Fruit fly (Drosophila melanogaster): Measurements from ENCODE around the gene Fer3.

Gene Fer3

DNA sequence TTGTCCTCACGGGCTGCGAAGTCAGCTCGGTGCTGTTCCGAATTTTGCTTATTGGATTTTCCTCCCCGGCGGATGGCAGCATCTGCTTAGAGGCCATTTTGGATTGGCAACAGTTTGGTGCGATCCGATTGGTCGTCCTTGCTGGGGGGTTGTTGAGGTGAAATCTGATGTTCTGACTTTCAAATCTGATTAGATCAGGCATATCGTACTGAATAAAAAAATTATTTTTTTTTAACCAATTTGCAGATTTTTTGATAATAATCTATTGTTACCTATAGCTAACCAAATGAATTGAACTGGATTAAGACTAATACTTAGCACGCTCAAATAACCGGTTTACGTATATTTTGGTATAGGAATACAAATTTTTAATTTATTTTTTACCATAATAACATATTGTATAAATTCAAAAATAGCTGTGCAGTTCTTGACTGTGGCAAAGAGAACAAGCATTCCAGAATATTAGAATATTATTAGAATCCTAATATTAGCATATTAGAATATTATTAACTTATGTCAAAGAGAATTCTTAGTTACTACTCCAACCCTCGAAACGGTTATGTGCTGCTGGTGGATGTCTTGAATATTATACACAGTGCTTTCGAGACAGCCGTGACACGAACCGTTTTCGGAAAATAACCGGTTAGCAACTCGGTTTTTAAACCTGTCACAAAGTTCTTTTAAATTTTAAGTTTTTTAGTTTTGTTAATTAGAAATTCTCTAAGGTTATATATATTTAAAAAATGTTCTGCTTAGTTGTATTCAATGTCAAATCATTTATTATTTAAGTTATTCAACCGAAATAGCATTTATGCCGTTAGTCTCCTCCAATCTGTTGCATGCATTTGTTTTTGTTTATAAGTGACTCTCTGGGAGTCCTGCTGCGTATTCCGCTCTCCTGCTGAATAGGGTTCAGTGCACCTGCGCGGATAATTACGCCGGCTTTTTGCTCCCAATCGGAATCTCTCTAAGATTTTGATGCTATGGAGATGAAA lies at the start of gene Fer3:
Gene Fer3 (minus strand): TSS at position 1 of the 995 bp plus-strand sequence.
- TF ChIP-seq CG17801 (GFP tag; optimal IDR thresholded peaks at IDR 0.05; ENCODE audit: partially characterized antibody) = no peak

DNA sequence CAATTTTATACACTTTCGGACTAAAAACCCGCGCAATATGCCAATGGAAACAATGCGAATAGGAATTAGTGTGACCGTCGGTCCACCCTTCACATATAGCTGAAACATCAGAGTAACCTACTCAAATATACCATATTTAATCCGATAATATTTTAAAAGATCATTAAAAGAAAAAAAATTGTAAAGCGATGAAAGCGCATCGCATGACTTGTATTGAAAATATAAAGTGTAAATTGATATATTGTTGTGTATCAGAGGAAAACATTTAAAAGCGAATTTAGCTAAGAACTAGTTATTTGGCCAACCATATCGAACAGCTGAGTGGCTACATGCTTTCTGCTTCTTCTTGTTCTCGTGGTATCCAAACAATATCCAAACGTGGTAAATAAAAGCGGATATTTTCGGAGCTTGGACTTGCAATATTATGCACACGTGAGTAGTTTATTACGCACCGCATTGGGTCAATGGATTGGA lies 47.7 kb upstream of the Fer3 start, which contains the start of the genes Blm and CG14722:
Gene Blm (minus strand): TSS at position 54 of the 474 bp plus-strand sequence.
Gene CG14722 (plus strand): TSS at position 161 of the 474 bp plus-strand sequence.
- no peak for TF ChIP-seq CG17801 (GFP tag; optimal IDR thresholded peaks at IDR 0.05; ENCODE audit: partially characterized antibody)

dm6 chr3R:11735337-11735736 lies 41.2 kb upstream of the Fer3 start, which contains the start of gene CG14721:
Gene CG14721, plus strand, starts transcription at chr3R:11735447.
- no peak for TF ChIP-seq CG17801 (GFP tag; optimal IDR thresholded peaks at IDR 0.05; ENCODE audit: partially characterized antibody)

DNA sequence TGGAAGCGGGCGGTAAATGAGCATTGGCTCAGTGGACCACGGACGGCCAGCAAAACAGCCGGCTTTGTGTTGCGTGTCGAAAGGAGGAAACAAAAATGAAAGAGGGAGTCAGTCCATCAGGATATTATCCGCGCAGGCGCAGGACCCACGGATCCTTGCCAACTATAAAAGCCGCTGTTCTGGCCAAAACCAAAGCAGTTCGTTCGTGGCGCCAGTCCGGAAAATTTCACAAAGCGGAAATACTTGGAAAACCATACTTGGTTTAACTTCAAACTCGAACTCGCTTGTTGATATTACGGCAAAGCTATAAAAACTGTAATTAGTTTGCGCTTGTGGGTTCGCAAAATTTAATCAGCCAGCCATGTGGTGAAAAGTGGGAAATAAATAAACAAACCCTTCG lies 27.5 kb upstream of the Fer3 start, which contains the start of gene CG12594:
Gene CG12594 (plus strand): TSS at position 142 of the 400 bp plus-strand sequence.
- no peak for TF ChIP-seq CG17801 (GFP tag; optimal IDR thresholded peaks at IDR 0.05; ENCODE audit: partially characterized antibody)

DNA sequence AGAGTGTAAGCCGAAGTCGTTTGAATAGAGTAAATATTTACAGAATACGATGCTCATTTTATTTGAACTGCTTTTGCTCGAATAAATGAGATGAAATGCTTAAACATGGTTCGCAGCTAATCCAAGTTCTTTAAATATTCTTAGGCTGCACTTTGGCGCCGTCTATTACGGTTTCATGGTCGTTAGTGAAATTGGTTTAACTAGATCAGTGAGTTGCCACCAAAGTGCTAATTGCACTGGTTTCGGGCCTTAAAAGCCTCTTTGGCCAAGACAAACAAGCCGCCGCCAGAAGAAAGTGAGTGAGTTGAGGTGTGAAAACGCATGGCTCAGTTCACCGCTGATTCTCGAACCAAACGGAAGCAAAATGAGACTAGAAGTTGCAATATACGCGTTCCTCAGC lies 17.3 kb upstream of the Fer3 start, which contains the start of gene CG14720:
Gene CG14720 (plus strand): TSS at position 301 of the 400 bp plus-strand sequence.
- no peak for TF ChIP-seq CG17801 (GFP tag; optimal IDR thresholded peaks at IDR 0.05; ENCODE audit: partially characterized antibody)

- TF ChIP-seq CG17801 (GFP tag; optimal IDR thresholded peaks at IDR 0.05; ENCODE audit: partially characterized antibody) = no peak
These were observed 9.6 kb upstream of the Fer3 start, which contains the start of gene I-t for dm6 chr3R:11703730-11704129. Gene I-t, plus strand, starts transcription at chr3R:11704030.

DNA sequence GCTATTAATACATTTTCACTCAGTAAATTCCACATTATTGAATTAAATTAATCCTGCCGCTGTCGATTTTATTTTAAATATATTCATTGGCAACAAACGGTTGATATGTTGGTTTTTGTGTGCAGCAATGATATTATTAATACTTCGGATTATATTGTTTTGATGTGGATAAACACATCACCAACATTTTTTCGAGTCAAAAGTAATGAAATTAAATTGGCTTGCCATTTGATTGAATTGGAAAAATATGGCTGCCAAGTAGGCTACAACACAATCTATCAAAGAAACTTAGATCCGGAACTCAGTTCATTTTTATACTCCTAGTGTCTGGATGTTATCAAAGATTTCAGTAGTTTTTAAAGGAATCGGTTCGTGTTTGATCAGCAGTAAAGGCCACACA lies 6.2 kb upstream of the Fer3 start, which contains the start of gene CG14718:
Gene CG14718 (plus strand): TSS at position 301 of the 400 bp plus-strand sequence.
- TF ChIP-seq CG17801 (GFP tag; optimal IDR thresholded peaks at IDR 0.05; ENCODE audit: partially characterized antibody) = no peak

- TF ChIP-seq CG17801 (GFP tag; optimal IDR thresholded peaks at IDR 0.05; ENCODE audit: partially characterized antibody) = no peak
These were observed 2.1 kb upstream of the Fer3 start, which contains the start of gene CG14717 for dm6 chr3R:11696209-11696608. Gene CG14717, plus strand, starts transcription at chr3R:11696509.

dm6 chr3R:11692504-11692903 lies 1.6 kb downstream of the Fer3 start:
- TF ChIP-seq CG17801 (GFP tag; optimal IDR thresholded peaks at IDR 0.05; ENCODE audit: partially characterized antibody) = no peak

dm6 chr3R:11691747-11692146 lies 2.4 kb downstream of the Fer3 start, which contains the start of gene CG18765:
Gene CG18765, minus strand, starts transcription at chr3R:11691799.
- no peak for TF ChIP-seq CG17801 (GFP tag; optimal IDR thresholded peaks at IDR 0.05; ENCODE audit: partially characterized antibody)

DNA sequence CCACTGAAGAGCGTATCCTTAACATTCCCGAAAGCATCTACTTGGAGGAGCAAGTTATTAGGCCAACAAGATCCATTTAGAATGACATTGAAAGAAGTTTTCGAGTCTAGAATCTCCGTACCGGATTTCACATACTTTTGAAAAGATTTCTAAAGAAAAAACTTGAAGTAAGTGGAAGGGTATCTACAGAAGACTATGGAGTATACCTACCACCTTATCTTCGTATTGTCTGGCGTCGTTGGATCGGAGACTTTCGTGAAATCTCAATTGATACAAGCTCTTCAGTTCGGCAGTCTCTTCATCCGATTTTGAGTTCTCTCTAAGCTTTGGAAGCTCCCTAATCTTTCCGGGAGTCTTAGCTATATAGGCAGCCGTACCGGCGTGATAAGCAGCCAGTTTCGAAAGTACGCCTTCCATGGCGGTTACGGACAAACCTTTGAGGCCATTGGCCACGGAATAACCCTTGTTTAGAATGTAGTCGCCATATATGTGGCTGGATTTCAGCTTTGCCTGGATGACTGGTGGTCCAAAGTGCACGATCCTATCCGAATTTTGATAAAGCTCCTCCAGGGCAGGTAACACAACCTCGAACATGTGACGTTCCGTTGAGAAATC lies 3.1 kb downstream of the Fer3 start:
- no peak for TF ChIP-seq CG17801 (GFP tag; optimal IDR thresholded peaks at IDR 0.05; ENCODE audit: partially characterized antibody)

DNA sequence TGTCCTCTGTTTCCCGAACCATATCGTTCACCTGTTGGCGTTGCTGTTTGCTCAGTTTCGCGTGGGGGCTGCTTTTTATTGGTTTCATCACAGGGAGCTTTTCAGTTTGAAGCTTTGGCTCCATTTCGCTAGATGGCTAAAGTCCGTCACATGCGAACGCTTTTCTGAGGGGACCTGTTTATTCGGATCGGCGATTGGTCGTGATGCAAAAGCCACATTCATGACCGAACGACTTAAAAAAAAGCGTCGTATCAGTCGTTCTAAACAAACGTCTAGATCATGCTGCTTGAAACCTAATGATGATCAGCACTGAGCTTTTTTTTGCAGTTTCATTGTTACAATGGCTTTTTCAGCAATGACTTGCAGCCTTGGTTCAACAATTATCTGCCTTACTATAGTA lies 4.2 kb downstream of the Fer3 start, which contains the start of gene CG6908:
Gene CG6908 (minus strand): TSS at position 152 of the 400 bp plus-strand sequence.
- no peak for TF ChIP-seq CG17801 (GFP tag; optimal IDR thresholded peaks at IDR 0.05; ENCODE audit: partially characterized antibody)

dm6 chr3R:11688055-11688454 lies 6.1 kb downstream of the Fer3 start, which contains the start of gene CG6834:
Gene CG6834, minus strand, starts transcription at chr3R:11688133.
- peak; percentile 36 for TF ChIP-seq CG17801 (GFP tag; optimal IDR thresholded peaks at IDR 0.05; ENCODE audit: partially characterized antibody)

DNA sequence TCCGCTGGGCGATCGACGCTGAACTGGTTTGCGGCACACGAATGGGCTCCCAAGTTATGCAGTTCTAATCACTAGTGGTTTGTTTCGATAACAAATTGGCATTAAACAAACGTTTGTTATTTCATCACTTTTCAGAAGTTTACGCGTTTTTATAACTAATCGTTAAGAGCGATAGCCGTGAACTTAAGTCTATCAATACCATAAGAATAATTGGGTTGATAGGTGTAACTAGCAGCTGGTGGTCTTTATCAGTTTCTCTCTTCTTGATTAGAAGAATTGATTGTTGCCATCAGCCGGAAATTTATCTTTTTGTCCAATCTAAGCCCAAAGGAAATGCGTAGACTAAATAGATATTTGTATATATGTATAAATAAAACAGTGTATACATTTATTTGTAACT lies 9.8 kb downstream of the Fer3 start, which contains the start of gene CG6830:
Gene CG6830 (minus strand): TSS at position 27 of the 400 bp plus-strand sequence.
- no peak for TF ChIP-seq CG17801 (GFP tag; optimal IDR thresholded peaks at IDR 0.05; ENCODE audit: partially characterized antibody)

dm6 chr3R:11683675-11684074 lies 10.4 kb downstream of the Fer3 start:
- no peak for TF ChIP-seq CG17801 (GFP tag; optimal IDR thresholded peaks at IDR 0.05; ENCODE audit: partially characterized antibody)

Measured in ovary, adult (tissue).